Fruit fly (Drosophila melanogaster) whole organism, wandering third instar larva: ENCODE results near the gene Ac76E.

Source experiments
- Abd-B ChIP-seq: fragments of >200 bp; optimal IDR thresholded peaks from 2 replicates; lab custom pipeline; 2017; ENCODE audit warnings: missing biosample characterization, missing genetic modification characterization
- CG32264 ChIP-seq: fragments of 200-800 bp; sonication (Bioruptor generic); optimal IDR thresholded peaks from 2 replicates; lab custom pipeline; 2016; ENCODE audit warnings: missing biosample characterization, missing genetic modification characterization
- CG9705 ChIP-seq: fragments of 200-800 bp; sonication (Bioruptor generic); optimal IDR thresholded peaks from 2 replicates; lab custom pipeline; 2018; ENCODE audit warnings: missing biosample characterization, mild to moderate bottlenecking, missing genetic modification characterization
- CrebA ChIP-seq: fragments of 200-800 bp; sonication (Bioruptor generic); optimal IDR thresholded peaks from 2 replicates; lab custom pipeline; 2016; ENCODE audit warnings: missing biosample characterization, mild to moderate bottlenecking, missing genetic modification characterization, borderline replicate concordance
- Dfd ChIP-seq: fragments of >200 bp; optimal IDR thresholded peaks from 2 replicates; lab custom pipeline; 2017; ENCODE audit warnings: missing biosample characterization, missing genetic modification characterization
- Dif ChIP-seq: fragments of 200-275, 200-300 bp; sonication (Bioruptor generic); optimal IDR thresholded peaks from 2 replicates; lab custom pipeline; 2018; ENCODE audit warnings: missing biosample characterization, missing genetic modification characterization; ENCODE audit not compliant: partially characterized antibody
- GATAd ChIP-seq: sonication (Bioruptor generic); optimal IDR thresholded peaks from 2 replicates; lab custom pipeline; 2016; ENCODE audit warnings: missing biosample characterization, missing genetic modification characterization
- HLH106 ChIP-seq: fragments of 200-800 bp; optimal IDR thresholded peaks from 3 replicates; lab custom pipeline; 2019; ENCODE audit warnings: missing biosample characterization, mild to moderate bottlenecking, missing genetic modification characterization, moderate library complexity
- Hnf4 ChIP-seq: fragments of 200-800 bp; sonication (Bioruptor generic); optimal IDR thresholded peaks from 2 replicates; lab custom pipeline; 2016; ENCODE audit warnings: missing biosample characterization, mild to moderate bottlenecking, missing genetic modification characterization
- Hr83 ChIP-seq: fragments of 200-300 bp; sonication (Bioruptor generic); optimal IDR thresholded peaks from 2 replicates; lab custom pipeline; 2016; ENCODE audit warnings: missing biosample characterization, mild to moderate bottlenecking, missing genetic modification characterization, moderate library complexity; ENCODE audit not compliant: poor library complexity, severe bottlenecking
- Jra ChIP-seq: sonication (Bioruptor generic); optimal IDR thresholded peaks from 2 replicates; lab custom pipeline; 2016; ENCODE audit warnings: missing biosample characterization, missing genetic modification characterization
- Mio ChIP-seq: sonication (Bioruptor generic); optimal IDR thresholded peaks from 2 replicates; lab custom pipeline; 2016; ENCODE audit warnings: missing biosample characterization, missing genetic modification characterization
- Myc ChIP-seq: fragments of >200 bp; optimal IDR thresholded peaks from 2 replicates; lab custom pipeline; 2017
- N ChIP-seq: fragments of >200 bp; optimal IDR thresholded peaks from 2 replicates; lab custom pipeline; 2018; ENCODE audit warnings: missing biosample characterization, missing external identifiers, missing genetic modification characterization
- OdsH ChIP-seq: fragments of 200-800 bp; sonication (Bioruptor generic); optimal IDR thresholded peaks from 2 replicates; lab custom pipeline; 2016; ENCODE audit warnings: missing biosample characterization, mild to moderate bottlenecking, missing genetic modification characterization
- Rel ChIP-seq, 2 experiments: fragments of 200-800 bp; sonication (Bioruptor generic) in 1 of 2; optimal IDR thresholded peaks; 2 replicates in 1 of 2; 3 replicates in 1 of 2; lab custom pipeline; 2016 to 2019; ENCODE audit warnings: mild to moderate bottlenecking in 2 of 2, missing biosample characterization in 2 of 2, missing genetic modification characterization in 2 of 2, moderate library complexity in 1 of 2
- Sp1 ChIP-seq: fragments of 200-800 bp; sonication (Bioruptor generic); optimal IDR thresholded peaks from 3 replicates; lab custom pipeline; 2019; ENCODE audit warnings: missing biosample characterization, mild to moderate bottlenecking, missing genetic modification characterization, moderate library complexity
- Vsx2 ChIP-seq: fragments of 200-300, 225-300 bp; sonication (Bioruptor generic); optimal IDR thresholded peaks from 2 replicates; lab custom pipeline; 2018; ENCODE audit warnings: missing biosample characterization, missing genetic modification characterization; ENCODE audit not compliant: partially characterized antibody
- br ChIP-seq: fragments of 200-800 bp; sonication (Bioruptor generic); optimal IDR thresholded peaks from 2 replicates; lab custom pipeline; 2016; ENCODE audit warnings: missing biosample characterization, missing genetic modification characterization
- dl ChIP-seq, 2 experiments: fragments of 175-275, 200-275 bp in 1 of 2; fragments of 200-275 bp in 1 of 2; sonication (Bioruptor generic); optimal IDR thresholded peaks; lab custom pipeline; 2018; ENCODE audit warnings: mild to moderate bottlenecking in 2 of 2, missing biosample characterization in 2 of 2, missing genetic modification characterization in 2 of 2, moderate library complexity in 2 of 2; ENCODE audit not compliant: partially characterized antibody in 2 of 2, insufficient read depth in 1 of 2
- dmrt93B ChIP-seq: fragments of 200-800 bp; sonication (Bioruptor generic); optimal IDR thresholded peaks from 2 replicates; lab custom pipeline; 2018; ENCODE audit warnings: missing biosample characterization, mild to moderate bottlenecking, missing genetic modification characterization
- dsf ChIP-seq: sonication (Bioruptor generic); optimal IDR thresholded peaks from 2 replicates; lab custom pipeline; 2016; ENCODE audit warnings: missing biosample characterization, missing genetic modification characterization, borderline replicate concordance
- foxo ChIP-seq, 2 experiments: fragments of 200-800 bp; sonication (Bioruptor generic); optimal IDR thresholded peaks; 2 replicates in 1 of 2; 3 replicates in 1 of 2; lab custom pipeline; 2016 to 2017; ENCODE audit warnings: missing biosample characterization in 2 of 2, missing genetic modification characterization in 2 of 2
- fru ChIP-seq: fragments of 200-800 bp; sonication (Bioruptor generic); optimal IDR thresholded peaks from 3 replicates; lab custom pipeline; 2016; ENCODE audit warnings: missing biosample characterization, mild to moderate bottlenecking, missing genetic modification characterization
- h ChIP-seq: fragments of 200-800 bp; sonication (Bioruptor generic); optimal IDR thresholded peaks from 3 replicates; lab custom pipeline; 2016; ENCODE audit warnings: missing biosample characterization, mild to moderate bottlenecking, missing genetic modification characterization
- psq ChIP-seq: fragments of 200-800 bp; sonication (Bioruptor generic); optimal IDR thresholded peaks from 3 replicates; lab custom pipeline; 2017; ENCODE audit warnings: missing biosample characterization, mild to moderate bottlenecking, missing genetic modification characterization, moderate library complexity
- rgr ChIP-seq: fragments of 200-800 bp; sonication (Bioruptor generic); optimal IDR thresholded peaks from 3 replicates; lab custom pipeline; 2016; ENCODE audit warnings: missing biosample characterization, mild to moderate bottlenecking, missing genetic modification characterization
- sage ChIP-seq: fragments of 200-800 bp; sonication (Bioruptor generic); optimal IDR thresholded peaks from 2 replicates; lab custom pipeline; 2016; ENCODE audit warnings: missing biosample characterization, mild to moderate bottlenecking, missing genetic modification characterization
- sv ChIP-seq: fragments of 200-800 bp; sonication (Bioruptor generic); optimal IDR thresholded peaks from 3 replicates; lab custom pipeline; 2016; ENCODE audit warnings: missing biosample characterization, missing genetic modification characterization
- tai ChIP-seq: sonication (Bioruptor generic); optimal IDR thresholded peaks from 2 replicates; lab custom pipeline; 2016; ENCODE audit warnings: missing biosample characterization, missing genetic modification characterization
- usp ChIP-seq: fragments of >200 bp; optimal IDR thresholded peaks from 2 replicates; lab custom pipeline; 2017; ENCODE audit warnings: missing biosample characterization, missing genetic modification characterization
- woc ChIP-seq: sonication (Bioruptor generic); optimal IDR thresholded peaks from 2 replicates; lab custom pipeline; 2016; ENCODE audit warnings: missing biosample characterization, mild to moderate bottlenecking, missing genetic modification characterization

Ac76E gene

DNA sequence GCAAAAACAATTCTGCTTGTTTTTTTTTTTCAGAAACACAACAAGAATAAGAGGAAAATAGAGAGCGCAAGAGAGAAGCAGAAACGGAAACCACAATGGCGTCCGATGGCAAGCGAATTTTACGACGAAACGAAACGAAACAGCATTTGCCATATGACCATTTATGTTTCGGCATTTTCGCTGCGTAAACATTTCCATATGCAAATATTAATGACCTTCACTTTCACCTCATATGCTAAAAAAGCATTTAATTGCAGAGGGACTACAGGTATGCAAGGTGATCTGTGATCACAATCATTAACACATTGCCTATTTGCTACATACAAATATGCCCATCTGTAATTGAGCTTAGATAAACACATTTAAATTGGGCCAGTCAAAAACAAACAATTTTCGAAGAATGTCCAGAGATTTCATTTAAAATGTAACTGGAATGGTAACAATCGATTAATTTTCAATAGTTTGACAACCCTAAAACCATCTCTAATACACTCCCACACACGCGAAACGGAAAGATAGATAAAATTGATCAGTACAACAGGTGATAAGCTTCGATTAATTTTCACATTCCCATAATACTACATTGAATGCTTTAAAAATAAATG lies 32.8 kb upstream of the Ac76E start:
- no peak for TF ChIP-seq CG32264 (GFP tag; lab: Kevin White, UChicago)
- TF ChIP-seq, all 38 proteins: peak for 0

DNA sequence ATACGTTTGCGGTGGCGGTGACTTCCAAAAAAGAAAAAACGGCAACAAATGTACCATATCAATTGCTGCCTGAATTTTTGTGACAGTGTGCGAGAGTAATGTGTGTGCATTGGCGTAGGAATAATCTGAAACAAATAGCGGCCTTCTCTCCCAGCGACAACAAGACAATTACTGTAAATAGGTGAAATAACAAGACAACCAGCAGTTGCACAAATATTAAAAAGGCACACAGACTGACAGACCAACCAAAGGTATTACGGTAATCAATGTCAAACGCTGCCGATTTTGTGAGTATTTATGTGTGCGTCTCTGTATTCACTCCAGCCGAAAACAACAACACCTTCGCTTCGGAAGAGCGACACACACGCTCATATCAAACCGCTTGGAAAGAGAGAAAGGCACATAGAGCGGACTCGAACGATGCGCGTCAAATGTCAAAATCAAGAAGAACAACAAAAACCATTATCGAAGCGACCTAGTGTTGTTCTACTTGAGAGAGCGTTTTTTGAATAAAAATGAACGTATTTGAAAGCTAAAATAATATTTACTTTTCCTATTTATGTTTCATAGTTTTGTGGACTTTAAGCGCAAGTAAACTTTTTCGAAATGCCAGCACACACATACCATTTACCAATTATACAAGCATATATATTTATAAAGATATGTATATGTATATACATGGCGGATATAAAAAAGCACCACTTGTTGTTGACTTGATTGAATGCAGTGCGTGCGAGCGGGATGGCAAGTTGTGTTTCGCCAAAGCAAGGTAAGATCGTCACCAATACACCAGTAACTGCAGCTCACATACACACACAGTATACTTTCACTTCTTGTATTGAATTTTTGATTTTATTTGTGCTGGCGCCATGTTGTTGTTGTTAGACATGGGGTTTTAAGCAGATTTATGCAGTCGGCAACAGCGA lies 32.0 kb upstream of the Ac76E start:
- TF ChIP-seq sv (GFP tag; lab: Kevin White, UChicago) = no peak
- TF ChIP-seq br (GFP tag; lab: Kevin White, UChicago) = peak; percentile 33
- TF ChIP-seq foxo (GFP tag; optimal IDR thresholded peaks at IDR 0.05; lab: Kevin White, UChicago) = peak in 1 of 2 experiments; percentile 19
- TF ChIP-seq Sp1 (GFP tag; lab: Kevin White, UChicago) = peak; percentile 22
- peak; percentile 10 for TF ChIP-seq fru (GFP tag; lab: Kevin White, UChicago)
- TF ChIP-seq N (GFP tag; lab: Kevin White, UChicago) = no peak
- no peak for TF ChIP-seq Dfd (GFP tag; lab: Kevin White, UChicago)
- TF ChIP-seq Rel (GFP tag; optimal IDR thresholded peaks at IDR 0.05; lab: Kevin White, UChicago) = peak; percentile 44
- TF ChIP-seq Rel (tag; optimal IDR thresholded peaks at IDR 0.05; lab: Kevin White, UChicago) = peak; percentile 84
- TF ChIP-seq psq (GFP tag; lab: Kevin White, UChicago) = peak; percentile 14
- TF ChIP-seq Jra (GFP tag; lab: Kevin White, UChicago) = no peak
- no peak for TF ChIP-seq Vsx2 (GFP tag; lab: Kevin White, UChicago)
- no peak for TF ChIP-seq CrebA (GFP tag; lab: Kevin White, UChicago)
- TF ChIP-seq OdsH (GFP tag; lab: Kevin White, UChicago) = peak; percentile 53
- TF ChIP-seq dmrt93B (GFP tag; lab: Kevin White, UChicago) = no peak
- no peak for TF ChIP-seq Myc
- TF ChIP-seq Dif = peak; percentile 4
- TF ChIP-seq Hr83 (GFP tag; lab: Kevin White, UChicago) = peak; percentile 64
- TF ChIP-seq h = peak; percentile 64
- TF ChIP-seq dsf (GFP tag; lab: Kevin White, UChicago) = no peak
- no peak for TF ChIP-seq CG32264 (GFP tag; lab: Kevin White, UChicago)
- peak; percentile 41 for TF ChIP-seq rgr (GFP tag; lab: Kevin White, UChicago)
- peak in 1 of 2 experiments; percentile 55 for TF ChIP-seq dl (GFP tag; optimal IDR thresholded peaks at IDR 0.05; lab: Kevin White, UChicago; ENCODE audit: insufficient read depth in 1 of 2, partially characterized antibody in 2 of 2)
- no peak for TF ChIP-seq CG9705 (GFP tag; lab: Kevin White, UChicago)
- no peak for TF ChIP-seq woc (GFP tag; lab: Kevin White, UChicago)
- TF ChIP-seq Hnf4 (GFP tag; lab: Kevin White, UChicago) = peak; percentile 25
- no peak for TF ChIP-seq sage (GFP tag; lab: Kevin White, UChicago)
- TF ChIP-seq HLH106 (tag; lab: Kevin White, UChicago) = peak; percentile 34
- TF ChIP-seq tai = no peak
- TF ChIP-seq, all 38 proteins: peak for 14

DNA sequence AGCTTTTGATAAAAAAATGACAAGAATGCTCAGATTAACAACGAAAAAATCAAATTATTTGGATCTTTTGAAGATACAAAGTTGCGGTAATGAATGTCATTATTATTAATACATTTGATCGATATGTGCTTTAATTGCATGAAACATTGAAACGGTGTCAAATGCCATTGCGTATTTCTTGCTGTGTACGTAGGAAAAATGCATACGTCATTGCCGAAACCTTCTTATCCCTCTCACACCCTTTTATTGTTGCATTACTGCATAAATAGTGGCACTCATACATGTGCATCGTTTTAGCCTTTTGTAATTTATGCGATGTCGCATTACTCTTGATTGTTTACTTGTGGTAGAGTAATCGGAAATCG lies 31.4 kb upstream of the Ac76E start:
- TF ChIP-seq usp (no peak), Hr83 (GFP tag; lab: Kevin White, UChicago) (no peak), foxo (GFP tag; optimal IDR thresholded peaks at IDR 0.05; lab: Kevin White, UChicago) (no peak), GATAd (GFP tag; lab: Kevin White, UChicago) (no peak), Vsx2 (GFP tag; lab: Kevin White, UChicago) (no peak), Hnf4 (GFP tag; lab: Kevin White, UChicago) (no peak), Abd-B (GFP tag; lab: Kevin White, UChicago) (no peak), br (GFP tag; lab: Kevin White, UChicago) (no peak), CG9705 (GFP tag; lab: Kevin White, UChicago) (no peak), Mio (no peak), psq (GFP tag; lab: Kevin White, UChicago) (no peak), dsf (GFP tag; lab: Kevin White, UChicago) (no peak), Sp1 (GFP tag; lab: Kevin White, UChicago) (no peak), CG32264 (GFP tag; lab: Kevin White, UChicago) (no peak)
